Fruit fly (Drosophila melanogaster) whole organism, embryonic: Measurements from ENCODE around the gene TTLL4B.

Source experiments
- Asciz ChIP-seq: fragments of 200-800 bp; sonication (Bioruptor generic); optimal IDR thresholded peaks from 2 replicates; lab custom pipeline; 2017; ENCODE audit warnings: missing biosample characterization, mild to moderate bottlenecking, missing genetic modification characterization, missing genetic modification reagents
- Atf-2 ChIP-seq: fragments of 200-800 bp; sonication (Bioruptor generic); optimal IDR thresholded peaks from 2 replicates; lab custom pipeline; 2016; ENCODE audit warnings: missing biosample characterization, missing genetic modification characterization
- CG10321 ChIP-seq: fragments of 200-800 bp; sonication (Bioruptor generic); IDR thresholded peaks from 2 replicates; pipeline ENCODE4 v1.3.6; 2022; ENCODE audit warnings: missing biosample characterization, missing genetic modification characterization
- CG11504 ChIP-seq: fragments of 200-800 bp; sonication (Bioruptor generic); optimal IDR thresholded peaks from 3 replicates; lab custom pipeline; 2019; ENCODE audit warnings: missing biosample characterization, mild to moderate bottlenecking, missing genetic modification characterization, moderate library complexity
- CG11695 ChIP-seq: fragments of 200-800 bp; sonication (Bioruptor generic); IDR thresholded peaks from 3 replicates; pipeline ENCODE4 v1.3.6; 2022; ENCODE audit warnings: missing biosample characterization, missing genetic modification characterization
- CG14965 ChIP-seq: fragments of 200-800 bp; sonication (Bioruptor generic); optimal IDR thresholded peaks from 2 replicates; lab custom pipeline; 2016; ENCODE audit warnings: missing biosample characterization, missing genetic modification characterization, borderline replicate concordance
- CG15073 ChIP-seq: fragments of 200-800 bp; sonication (Bioruptor generic); optimal IDR thresholded peaks from 2 replicates; lab custom pipeline; 2016; ENCODE audit warnings: missing biosample characterization, missing genetic modification characterization
- CG15514 ChIP-seq: fragments of 200-800 bp; sonication (Bioruptor generic); optimal IDR thresholded peaks from 3 replicates; lab custom pipeline; 2017; ENCODE audit warnings: missing biosample characterization, missing genetic modification characterization, mild to moderate bottlenecking, moderate library complexity, missing genetic modification reagents
- CG15601 ChIP-seq: fragments of 200-800 bp; sonication (Bioruptor generic); optimal IDR thresholded peaks from 3 replicates; lab custom pipeline; 2019; ENCODE audit warnings: missing biosample characterization, mild to moderate bottlenecking, missing genetic modification characterization, moderate library complexity
- CG2129 ChIP-seq: fragments of 200-800 bp; sonication (Bioruptor generic); IDR thresholded peaks from 2 replicates; pipeline ENCODE4 v1.3.6; 2022; ENCODE audit warnings: missing biosample characterization, missing genetic modification characterization; ENCODE audit not compliant: partially characterized antibody
- CG2678 ChIP-seq: fragments of 200-800 bp; sonication (Bioruptor generic); optimal IDR thresholded peaks from 3 replicates; lab custom pipeline; 2019; ENCODE audit warnings: missing biosample characterization, mild to moderate bottlenecking, missing genetic modification characterization, moderate library complexity
- CG2889 ChIP-seq: fragments of 200-800 bp; sonication (Bioruptor generic); IDR thresholded peaks from 3 replicates; pipeline ENCODE4 v1.3.6; 2022; ENCODE audit warnings: missing biosample characterization, missing genetic modification characterization
- CG30431 ChIP-seq: fragments of 200-800 bp; sonication (Bioruptor generic); optimal IDR thresholded peaks from 2 replicates; lab custom pipeline; 2017; ENCODE audit warnings: missing biosample characterization, missing genetic modification characterization
- CG31224 ChIP-seq: fragments of 200-800 bp; sonication (Bioruptor generic); IDR thresholded peaks from 2 replicates; pipeline ENCODE4 v1.3.6; 2022; ENCODE audit warnings: missing biosample characterization, missing genetic modification characterization
- CG31441 ChIP-seq: fragments of 200-800 bp; sonication (Bioruptor generic); IDR thresholded peaks from 2 replicates; pipeline ENCODE4 v1.3.6; 2022; ENCODE audit warnings: missing biosample characterization, missing genetic modification characterization
- CG3163 ChIP-seq: fragments of 200-800 bp; sonication (Bioruptor generic); optimal IDR thresholded peaks from 3 replicates; lab custom pipeline; 2016; ENCODE audit warnings: missing biosample characterization, missing genetic modification characterization
- CG32767 ChIP-seq: fragments of 200-800 bp; sonication (Bioruptor generic); IDR thresholded peaks from 2 replicates; pipeline ENCODE4 v1.3.6; 2022; ENCODE audit warnings: missing biosample characterization, missing genetic modification characterization
- CG33213 ChIP-seq: fragments of 200-800 bp; sonication (Bioruptor generic); optimal IDR thresholded peaks from 3 replicates; lab custom pipeline; 2016; ENCODE audit warnings: missing biosample characterization, missing genetic modification characterization
- CG33557 ChIP-seq: fragments of 200-800 bp; sonication (Bioruptor generic); optimal IDR thresholded peaks from 2 replicates; lab custom pipeline; 2019; ENCODE audit warnings: missing biosample characterization, mild to moderate bottlenecking, missing genetic modification characterization, moderate library complexity
- CG7271 ChIP-seq: fragments of 200-800 bp; sonication (Bioruptor generic); optimal IDR thresholded peaks from 2 replicates; lab custom pipeline; 2018; ENCODE audit warnings: missing biosample characterization, mild to moderate bottlenecking, missing genetic modification characterization, moderate library complexity
- CG8359 ChIP-seq: fragments of 200-800 bp; sonication (Bioruptor generic); optimal IDR thresholded peaks from 2 replicates; lab custom pipeline; 2017; ENCODE audit warnings: missing biosample characterization, mild to moderate bottlenecking, missing genetic modification characterization, borderline replicate concordance
- CG8924 ChIP-seq: fragments of 200-800 bp; optimal IDR thresholded peaks from 3 replicates; lab custom pipeline; 2019; ENCODE audit warnings: missing biosample characterization, mild to moderate bottlenecking, missing genetic modification characterization, moderate library complexity
- D19A ChIP-seq: fragments of 200-800 bp; optimal IDR thresholded peaks from 3 replicates; lab custom pipeline; 2019; ENCODE audit warnings: missing biosample characterization, mild to moderate bottlenecking, missing genetic modification characterization, moderate library complexity
- Doc3 ChIP-seq: fragments of 200-800 bp; sonication (Bioruptor generic); IDR thresholded peaks from 3 replicates; pipeline ENCODE4 v1.3.6; 2022; ENCODE audit warnings: missing biosample characterization, missing genetic modification characterization; ENCODE audit not compliant: partially characterized antibody
- Gsc ChIP-seq: fragments of 200-800 bp; sonication (Bioruptor generic); IDR thresholded peaks from 2 replicates; pipeline ENCODE4 v1.3.6; 2022; ENCODE audit warnings: missing biosample characterization, missing genetic modification characterization
- Hr39 ChIP-seq: fragments of >200 bp; optimal IDR thresholded peaks from 2 replicates; lab custom pipeline; 2017
- Hsf ChIP-seq: fragments of 200-800 bp; sonication (Bioruptor generic); optimal IDR thresholded peaks from 3 replicates; lab custom pipeline; 2016; ENCODE audit warnings: missing biosample characterization, missing genetic modification characterization
- NC2β ChIP-seq: fragments of 200-800 bp; sonication (Bioruptor generic); optimal IDR thresholded peaks from 2 replicates; lab custom pipeline; 2016; ENCODE audit warnings: missing biosample characterization, missing genetic modification characterization
- NFAT ChIP-seq: fragments of 200-800 bp; sonication (Bioruptor generic); IDR thresholded peaks from 2 replicates; pipeline ENCODE4 v1.3.6; 2022; ENCODE audit warnings: missing biosample characterization, missing genetic modification characterization
- Nf-YC ChIP-seq: fragments of 200-800 bp; optimal IDR thresholded peaks from 3 replicates; lab custom pipeline; 2019; ENCODE audit warnings: missing biosample characterization, mild to moderate bottlenecking, missing genetic modification characterization, moderate library complexity
- Sin3A ChIP-seq: fragments of >200 bp; optimal IDR thresholded peaks from 2 replicates; lab custom pipeline; 2018
- Trl ChIP-seq, 3 experiments: fragments of >200 bp in 2 of 3; fragments of 200-800 bp in 1 of 3; sonication (Bioruptor generic) in 1 of 3; optimal IDR thresholded peaks; 2 replicates in 1 of 3; 3 replicates in 2 of 3; lab custom pipeline; 2016 to 2017; ENCODE audit warnings: missing biosample characterization in 1 of 3, missing genetic modification characterization in 1 of 3
- aop ChIP-seq: fragments of 200-800 bp; sonication (Bioruptor generic); IDR thresholded peaks from 2 replicates; pipeline ENCODE4 v1.3.6; 2022; ENCODE audit warnings: missing biosample characterization, missing genetic modification characterization
- ato ChIP-seq: fragments of 200-800 bp; sonication (Bioruptor generic); IDR thresholded peaks from 2 replicates; pipeline ENCODE4 v1.3.6; 2022; ENCODE audit warnings: missing biosample characterization, missing genetic modification characterization; ENCODE audit not compliant: partially characterized antibody
- crc ChIP-seq: fragments of 200-800 bp; sonication (Bioruptor generic); optimal IDR thresholded peaks from 2 replicates; lab custom pipeline; 2016; ENCODE audit warnings: missing biosample characterization, missing genetic modification characterization
- emc ChIP-seq: fragments of 200-800 bp; sonication (Bioruptor generic); optimal IDR thresholded peaks from 2 replicates; lab custom pipeline; 2016; ENCODE audit warnings: missing biosample characterization, missing genetic modification characterization
- exex ChIP-seq: fragments of 200-800 bp; sonication (Bioruptor generic); optimal IDR thresholded peaks from 4 replicates; lab custom pipeline; 2018; ENCODE audit warnings: missing biosample characterization, mild to moderate bottlenecking, missing genetic modification characterization, moderate library complexity
- fd64A ChIP-seq: fragments of 200-800 bp; sonication (Bioruptor generic); optimal IDR thresholded peaks from 3 replicates; lab custom pipeline; 2018; ENCODE audit warnings: missing biosample characterization, mild to moderate bottlenecking, missing genetic modification characterization
- gcm ChIP-seq: fragments of 200-800 bp; sonication (Bioruptor generic); optimal IDR thresholded peaks from 2 replicates; lab custom pipeline; 2019; ENCODE audit warnings: missing biosample characterization, mild to moderate bottlenecking, missing genetic modification characterization, moderate library complexity
- ken ChIP-seq: fragments of 200-800 bp; sonication (Bioruptor generic); IDR thresholded peaks from 3 replicates; pipeline ENCODE4 v1.3.6; 2022; ENCODE audit warnings: missing biosample characterization, missing genetic modification characterization
- luna ChIP-seq: fragments of 200-800 bp; sonication (Bioruptor generic); optimal IDR thresholded peaks from 2 replicates; lab custom pipeline; 2016; ENCODE audit warnings: missing biosample characterization, missing genetic modification characterization
- mld ChIP-seq: fragments of 200-800 bp; sonication (Bioruptor generic); IDR thresholded peaks from 3 replicates; pipeline ENCODE4 v1.3.6; 2022; ENCODE audit warnings: missing biosample characterization, missing genetic modification characterization; ENCODE audit not compliant: partially characterized antibody
- pros ChIP-seq: fragments of 200-800 bp; sonication (Bioruptor generic); optimal IDR thresholded peaks from 3 replicates; lab custom pipeline; 2019; ENCODE audit warnings: missing biosample characterization, mild to moderate bottlenecking, missing genetic modification characterization, moderate library complexity
- pum ChIP-seq: fragments of 200-800 bp; sonication (Bioruptor generic); optimal IDR thresholded peaks from 2 replicates; lab custom pipeline; 2016; ENCODE audit warnings: missing biosample characterization, missing genetic modification characterization
- repo ChIP-seq: fragments of 200-800 bp; sonication (Bioruptor generic); optimal IDR thresholded peaks from 2 replicates; lab custom pipeline; 2016; ENCODE audit warnings: missing biosample characterization, missing genetic modification characterization
- ro ChIP-seq: fragments of 200-800 bp; sonication (Bioruptor generic); IDR thresholded peaks from 2 replicates; pipeline ENCODE4 v1.3.6; 2022; ENCODE audit warnings: missing biosample characterization, missing genetic modification characterization
- sc ChIP-seq, 3 experiments: fragments of >200 bp in 2 of 3; fragments of 200-800 bp in 1 of 3; sonication (Bioruptor generic) in 1 of 3; optimal IDR thresholded peaks; 2 replicates in 2 of 3; 3 replicates in 1 of 3; lab custom pipeline; 2017; ENCODE audit warnings: mild to moderate bottlenecking in 1 of 3, missing biosample characterization in 1 of 3, missing genetic modification characterization in 1 of 3, missing genetic modification reagents in 1 of 3
- shn ChIP-seq: fragments of 200-800 bp; sonication (Bioruptor generic); optimal IDR thresholded peaks from 3 replicates; lab custom pipeline; 2016; ENCODE audit warnings: missing biosample characterization, missing genetic modification characterization
- slp2 ChIP-seq: fragments of 200-800 bp; sonication (Bioruptor generic); optimal IDR thresholded peaks from 2 replicates; lab custom pipeline; 2016; ENCODE audit warnings: missing biosample characterization, missing genetic modification characterization
- sug ChIP-seq: fragments of 200-800 bp; optimal IDR thresholded peaks from 2 replicates; lab custom pipeline; 2019; ENCODE audit warnings: missing biosample characterization, mild to moderate bottlenecking, missing genetic modification characterization, moderate library complexity
- tll ChIP-seq, 2 experiments: fragments of 200-800 bp in 1 of 2; fragments of >200 bp in 1 of 2; sonication (Bioruptor generic) in 1 of 2; optimal IDR thresholded peaks; 2 replicates each; lab custom pipeline; 2017 to 2019; ENCODE audit warnings: missing biosample characterization in 2 of 2, missing genetic modification characterization in 2 of 2, mild to moderate bottlenecking in 1 of 2, moderate library complexity in 1 of 2

The TTLL4B gene

dm6 chr2L:3896834-3897143 is 34.3 kb downstream of the TTLL4B start (continued):
- TF ChIP-seq CG14965 (no peak), Hr39 (lab: Kevin White, UChicago) (no peak), CG10321 (peak; percentile 34; the same call in 1 of the 2 replicates), mld (GFP tag; lab: Robert Waterston, UW) (no peak), CG2129 (GFP tag; lab: Robert Waterston, UW) (no peak), ato (no peak), gcm (GFP tag; lab: Kevin White, UChicago) (no peak), D19A (tag; lab: Kevin White, UChicago) (no peak), Trl (optimal IDR thresholded peaks at IDR 0.05; lab: Kevin White, UChicago) (no peak), Trl (GFP tag; optimal IDR thresholded peaks at IDR 0.05; lab: Kevin White, UChicago) (no peak), tll (GFP tag; optimal IDR thresholded peaks at IDR 0.05; lab: Kevin White, UChicago) (no peak), slp2 (no peak), NFAT (GFP tag; lab: Robert Waterston, UW) (no peak; the same call in 1 of the 2 replicates), CG11504 (tag; lab: Kevin White, UChicago) (peak; percentile 71), sug (tag; lab: Kevin White, UChicago) (no peak), exex (tag; lab: Kevin White, UChicago) (no peak), Asciz (GFP tag; lab: Kevin White, UChicago) (peak; percentile 34), pum (no peak), crc (no peak), CG8359 (GFP tag; lab: Kevin White, UChicago) (peak; percentile 43), aop (no peak), shn (GFP tag; lab: Kevin White, UChicago) (no peak), fd64A (GFP tag; lab: Kevin White, UChicago) (no peak), pros (GFP tag; lab: Kevin White, UChicago) (no peak), CG3163 (GFP tag; lab: Kevin White, UChicago) (no peak), CG2889 (GFP tag; lab: Robert Waterston, UW) (no peak; the same call in none of the 3 replicates), CG15514 (GFP tag; lab: Kevin White, UChicago) (peak; percentile 43), Gsc (GFP tag; lab: Robert Waterston, UW) (peak; percentile 24; the same call in 1 of the 2 replicates), Nf-YC (no peak), CG33557 (GFP tag; lab: Kevin White, UChicago) (no peak), CG30431 (GFP tag; lab: Kevin White, UChicago) (peak; percentile 22), ro (GFP tag; lab: Robert Waterston, UW) (no peak), NC2β (no peak), Sin3A (lab: Kevin White, UChicago) (no peak), Hsf (peak; percentile 57), Doc3 (no peak), CG2678 (tag; lab: Kevin White, UChicago) (peak; percentile 74), sc (optimal IDR thresholded peaks at IDR 0.05; lab: Kevin White, UChicago) (no peak), sc (GFP tag; optimal IDR thresholded peaks at IDR 0.05; lab: Kevin White, UChicago) (peak; percentile 29), Atf-2 (GFP tag; lab: Kevin White, UChicago) (no peak), CG33213 (GFP tag; lab: Kevin White, UChicago) (no peak), luna (GFP tag; lab: Kevin White, UChicago) (no peak), CG11695 (GFP tag; lab: Robert Waterston, UW) (no peak; the same call in 2 of the 3 replicates), repo (no peak), CG31224 (GFP tag; lab: Robert Waterston, UW) (peak; percentile 68), CG8924 (tag; lab: Kevin White, UChicago) (no peak), CG15601 (no peak), CG31441 (GFP tag; lab: Robert Waterston, UW) (peak; percentile 27; the same call in 1 of the 2 replicates), CG32767 (GFP tag; lab: Robert Waterston, UW) (peak; percentile 65), CG15073 (GFP tag; lab: Kevin White, UChicago) (no peak), CG7271 (tag; lab: Kevin White, UChicago) (no peak), ken (0 out of 3 replicates have a peak, but pooled peaks have one; percentile 34), emc (GFP tag; lab: Kevin White, UChicago) (no peak)
